Worm (Caenorhabditis elegans): ENCODE results near the gene ZC449.1.

ZC449.1 gene

ce11 chrX:5028593-5028955 lies 4.4 kb downstream of the ZC449.1 start:
- TF ChIP-seq dmd-6 (GFP tag; IDR thresholded peaks at IDR 0.05) (no peak), ces-1 (GFP tag; optimal IDR thresholded peaks at IDR 0.05) (peak; percentile 66), ceh-20 (GFP tag; IDR thresholded peaks at IDR 0.05) (0 out of 2 replicates have a peak, but pooled peaks have one; percentile 3), zip-11 (GFP tag; IDR thresholded peaks at IDR 0.05) (no peak), daf-8 (GFP tag; IDR thresholded peaks at IDR 0.05) (no peak), aly-2 (tag; optimal IDR thresholded peaks at IDR 0.05) (no peak)

ce11 chrX:5031742-5032141 lies 7.5 kb downstream of the ZC449.1 start:
- TF ChIP-seq mes-2 (tag; optimal IDR thresholded peaks at IDR 0.05; ENCODE audit: poor library complexity, severe bottlenecking) (no peak), aha-1 (tag) (peak; percentile 48), fkh-10 (GFP tag; optimal IDR thresholded peaks at IDR 0.05) (peak; percentile 79), dmd-9 (GFP tag; IDR thresholded peaks at IDR 0.05) (no peak), ces-1 (GFP tag; optimal IDR thresholded peaks at IDR 0.05) (peak; percentile 74), ctbp-1 (GFP tag; IDR thresholded peaks at IDR 0.05) (peak; percentile 47; the same call in 1 of the 2 replicates), lsy-2 (tag; optimal IDR thresholded peaks at IDR 0.05) (peak in 1 of 2 experiments; percentile 24)

- TF ChIP-seq unc-62 (GFP tag; optimal IDR thresholded peaks at IDR 0.05 in 1 of 2) = peak in 1 of 2 experiments; percentile 26
- no peak for TF ChIP-seq unc-62 (tag; optimal IDR thresholded peaks at IDR 0.05)
- TF ChIP-seq mxl-2 (GFP tag; conservative IDR thresholded peaks at IDR 0.05) = no peak
- TF ChIP-seq aha-1 (tag) = peak; percentile 43
These were observed 9.6 kb downstream of the ZC449.1 start, which contains the start of gene ZC449.4 for ce11 chrX:5033868-5034267. Gene ZC449.4 (minus strand): TSS chrX:5033968.

ce11 chrX:5037673-5038072 lies 13.5 kb downstream of the ZC449.1 start, which contains the start of gene ZC449.5:
Gene ZC449.5 (minus strand): TSS chrX:5037773.
- peak; percentile 39 for TF ChIP-seq pqm-1 (tag; optimal IDR thresholded peaks at IDR 0.05)
- TF ChIP-seq set-16 (GFP tag; IDR thresholded peaks at IDR 0.05) = no peak

- TF ChIP-seq nhr-76 (tag; optimal IDR thresholded peaks at IDR 0.05) (no peak), lin-1 (GFP tag; IDR thresholded peaks at IDR 0.05) (no peak), tra-1 (GFP tag; IDR thresholded peaks at IDR 0.05) (no peak), fkh-10 (GFP tag; optimal IDR thresholded peaks at IDR 0.05) (no peak), zag-1 (tag; optimal IDR thresholded peaks at IDR 0.05) (no peak), lim-7 (GFP tag; IDR thresholded peaks at IDR 0.05) (no peak), mxl-3 (GFP tag; optimal IDR thresholded peaks at IDR 0.05) (no peak), T26A8.4 (GFP tag; IDR thresholded peaks at IDR 0.05) (no peak), gei-8 (GFP tag; optimal IDR thresholded peaks at IDR 0.05) (no peak), F10B5.3 (tag; optimal IDR thresholded peaks at IDR 0.05) (no peak), hlh-11 (tag; optimal IDR thresholded peaks at IDR 0.05) (no peak), saeg-2 (GFP tag; IDR thresholded peaks at IDR 0.05) (no peak), fos-1 (tag; optimal IDR thresholded peaks at IDR 0.05) (no peak), ctbp-1 (GFP tag; IDR thresholded peaks at IDR 0.05) (no peak), ceh-82 (tag; optimal IDR thresholded peaks at IDR 0.05) (no peak)
These were observed 14.6 kb downstream of the ZC449.1 start for ce11 chrX:5038812-5039211.

- TF ChIP-seq egl-27 (tag; optimal IDR thresholded peaks at IDR 0.05) = no peak
- no peak for TF ChIP-seq dve-1 (tag; optimal IDR thresholded peaks at IDR 0.05; ENCODE audit: insufficient read depth)
- peak in 1 of 2 experiments; percentile 92 for TF ChIP-seq unc-62 (GFP tag; optimal IDR thresholded peaks at IDR 0.05 in 1 of 2)
- TF ChIP-seq unc-62 (tag; optimal IDR thresholded peaks at IDR 0.05) = no peak
These were observed 15.8 kb downstream of the ZC449.1 start for ce11 chrX:5040038-5040437.

Data from whole organism, L4 larva.